Fruit fly (Drosophila melanogaster): ENCODE data around the gene CG15715.

The CG15715 gene

DNA sequence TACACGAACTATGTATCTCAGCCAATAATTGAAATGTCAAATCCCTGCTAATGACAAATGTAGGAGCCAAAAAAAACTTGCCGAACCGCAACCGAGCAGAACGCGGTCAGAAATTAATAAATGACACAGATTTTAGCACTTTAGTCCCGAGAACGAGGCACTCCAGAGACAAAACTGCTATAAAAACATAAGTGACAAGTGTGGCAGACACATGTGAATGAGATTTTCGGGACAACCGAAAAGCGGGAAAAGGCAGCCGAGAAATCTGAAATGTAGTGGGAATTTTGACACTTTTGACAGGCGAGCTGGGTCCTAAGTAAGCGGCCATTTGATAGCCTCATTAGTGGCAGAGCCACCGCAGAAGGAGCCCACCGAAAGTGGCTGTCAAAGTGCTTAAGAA is 46.2 kb downstream of the CG15715 start:
- TF ChIP-seq psq (optimal IDR thresholded peaks at IDR 0.05) (no peak), h (optimal IDR thresholded peaks at IDR 0.05) (no peak), Myc (optimal IDR thresholded peaks at IDR 0.05) (no peak), ttk (optimal IDR thresholded peaks at IDR 0.05) (no peak), insv (optimal IDR thresholded peaks at IDR 0.05) (no peak), Sin3A (optimal IDR thresholded peaks at IDR 0.05) (no peak)

DNA sequence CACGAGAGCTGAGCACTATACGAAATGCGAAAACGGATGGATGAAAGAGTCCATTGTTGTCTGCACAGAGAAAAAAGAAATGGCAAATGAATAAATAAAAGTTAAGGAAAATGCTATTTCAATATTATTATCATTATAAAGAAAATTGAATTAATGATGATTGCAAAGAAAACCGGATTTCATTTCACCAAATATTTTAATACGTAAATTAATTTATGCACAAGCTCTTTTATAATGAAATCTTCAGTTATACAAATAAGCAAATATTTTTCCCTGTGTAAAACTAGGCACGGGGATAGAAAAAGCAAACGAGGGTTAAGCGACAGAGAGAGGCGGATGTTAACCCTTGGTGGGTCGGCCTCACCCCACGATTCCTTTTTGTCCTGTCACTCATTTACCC is 49.9 kb downstream of the CG15715 start:
- TF ChIP-seq psq (optimal IDR thresholded peaks at IDR 0.05) (no peak), Myc (optimal IDR thresholded peaks at IDR 0.05) (no peak), Sin3A (optimal IDR thresholded peaks at IDR 0.05) (no peak), h (optimal IDR thresholded peaks at IDR 0.05) (no peak)

Measured in Kc167 (cell line).